Fruit fly (Drosophila melanogaster) Kc167 (cell line): ENCODE data around the gene CG13455.

ENCODE experiments used
- Myc ChIP-seq: fragments of >200 bp; optimal IDR thresholded peaks from 2 replicates; lab custom pipeline; 2017; ENCODE audit warnings: missing external identifiers
- Sin3A ChIP-seq: fragments of >200 bp; optimal IDR thresholded peaks from 2 replicates; lab custom pipeline; 2018; ENCODE audit warnings: missing external identifiers
- h ChIP-seq: fragments of >200 bp; optimal IDR thresholded peaks from 3 replicates; lab custom pipeline; 2018; ENCODE audit warnings: missing external identifiers
- insv ChIP-seq: fragments of >200 bp; optimal IDR thresholded peaks from 3 replicates; lab custom pipeline; 2018; ENCODE audit warnings: missing external identifiers
- psq ChIP-seq: fragments of >200 bp; optimal IDR thresholded peaks from 2 replicates; lab custom pipeline; 2017; ENCODE audit warnings: missing external identifiers
- ttk ChIP-seq: sonication (Bioruptor generic); optimal IDR thresholded peaks from 2 replicates; lab custom pipeline; 2017; ENCODE audit warnings: missing external identifiers

CG13455 gene

dm6 chr3L:15496274-15496673 is at the start of gene CG13455:
Gene CG13455, plus strand, starts transcription at chr3L:15496574.
- no peak for TF ChIP-seq Myc (lab: Kevin White, UChicago)
- no peak for TF ChIP-seq Sin3A (lab: Kevin White, UChicago)
- no peak for TF ChIP-seq psq
- no peak for TF ChIP-seq h
- TF ChIP-seq ttk (lab: Kevin White, UChicago): no peak
- TF ChIP-seq insv (lab: Kevin White, UChicago): no peak

DNA sequence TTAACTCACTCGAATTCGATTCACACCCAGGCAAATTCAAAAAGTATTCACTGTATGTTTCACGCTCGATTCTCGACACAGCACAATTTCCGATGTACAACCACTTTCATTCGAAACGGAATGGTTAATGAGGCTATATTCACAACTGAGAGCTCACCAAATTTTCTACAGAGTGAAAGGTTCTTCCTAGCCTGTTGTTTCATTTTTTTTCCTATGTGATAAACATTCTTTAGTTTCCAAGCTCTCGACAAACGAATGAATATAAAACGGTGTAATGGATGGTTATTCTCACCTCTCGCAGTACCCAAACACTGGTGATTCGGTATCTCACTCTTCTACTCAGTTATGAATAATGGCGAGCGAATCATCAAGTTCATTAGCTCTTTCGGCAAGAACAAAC is 22.4 kb upstream of the CG13455 start, which contains the start of gene cocoon:
TSS of gene cocoon (minus strand) at position 101 of the 400 bp plus-strand sequence.
- TF ChIP-seq h (no peak), psq (no peak), ttk (lab: Kevin White, UChicago) (no peak), insv (lab: Kevin White, UChicago) (no peak), Myc (lab: Kevin White, UChicago) (no peak)

- TF ChIP-seq Myc (lab: Kevin White, UChicago): no peak
- TF ChIP-seq psq: no peak
- TF ChIP-seq Sin3A (lab: Kevin White, UChicago): no peak
- no peak for TF ChIP-seq ttk (lab: Kevin White, UChicago)
- TF ChIP-seq insv (lab: Kevin White, UChicago): no peak
- no peak for TF ChIP-seq h
These were observed 11.1 kb upstream of the CG13455 start, which contains the start of gene Ran-like for dm6 chr3L:15485302-15485701. Gene Ran-like, minus strand, starts transcription at chr3L:15485402.

DNA sequence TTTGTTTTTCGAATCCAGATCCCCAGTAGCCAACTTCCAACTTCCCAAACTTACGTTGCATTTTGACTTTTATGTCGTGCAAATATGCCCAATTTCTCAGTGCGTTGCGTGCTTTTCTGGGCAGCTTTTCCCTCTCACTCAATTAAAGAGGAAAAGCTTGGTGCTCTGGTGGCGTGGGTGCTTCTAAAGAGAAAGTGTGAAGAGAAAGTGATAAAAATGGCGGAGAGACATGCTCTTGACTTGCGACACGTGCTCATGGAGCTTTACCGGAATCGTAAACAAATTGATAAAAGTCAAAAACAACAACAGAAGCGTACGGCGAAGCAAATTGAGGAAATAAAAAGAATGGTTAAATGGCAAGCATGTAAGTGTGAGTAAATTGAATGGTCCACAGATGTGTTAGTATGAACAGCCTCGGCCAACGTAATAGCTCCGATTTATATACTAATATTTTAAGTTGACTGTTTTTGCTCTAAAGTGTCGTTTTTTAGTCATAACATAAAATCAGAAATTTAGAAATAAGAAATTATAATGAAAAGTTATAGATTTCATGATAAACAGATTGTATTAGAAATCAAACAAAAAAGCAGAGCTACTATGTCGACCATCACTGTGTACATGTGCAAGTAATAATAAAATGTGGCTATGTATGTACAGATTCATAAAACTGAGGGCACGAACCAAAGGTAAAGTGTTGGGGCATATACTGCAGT is 2.3 kb upstream of the CG13455 start:
- TF ChIP-seq Sin3A (lab: Kevin White, UChicago) (no peak), insv (lab: Kevin White, UChicago) (no peak), psq (no peak), ttk (lab: Kevin White, UChicago) (no peak), Myc (lab: Kevin White, UChicago) (no peak)

DNA sequence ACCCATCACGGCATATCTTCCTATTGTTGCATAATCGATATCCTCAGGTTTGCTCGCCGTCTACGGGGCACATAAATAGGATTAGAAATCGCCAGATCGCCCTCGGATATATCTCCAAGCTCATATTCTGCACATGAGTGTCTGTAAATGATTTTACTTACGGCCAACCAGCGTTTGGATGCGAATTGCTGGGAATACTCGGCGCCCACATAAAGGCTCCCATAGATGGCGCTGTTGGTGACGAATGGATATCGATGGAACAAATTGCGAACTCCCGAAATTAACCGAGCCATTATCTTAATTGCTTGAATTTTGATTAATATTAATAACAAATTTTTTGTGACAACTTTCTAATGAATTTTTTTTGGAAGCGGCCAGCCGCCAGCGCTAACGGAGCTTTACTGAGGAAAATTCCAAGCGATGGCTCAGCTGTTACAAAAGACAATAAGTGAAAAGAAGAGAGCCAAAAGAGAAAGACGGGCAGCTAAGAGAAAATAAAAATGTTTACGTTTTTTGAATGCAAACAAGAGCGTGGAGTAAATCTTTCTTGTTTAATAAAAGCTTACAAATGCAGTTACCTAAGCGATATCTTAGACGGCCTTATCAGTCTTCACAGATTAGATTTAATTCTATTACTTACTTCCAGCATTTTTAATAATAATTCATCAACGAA is 1.6 kb upstream of the CG13455 start:
- TF ChIP-seq psq (no peak), h (no peak), Myc (lab: Kevin White, UChicago) (no peak), ttk (lab: Kevin White, UChicago) (no peak), insv (lab: Kevin White, UChicago) (no peak), Sin3A (lab: Kevin White, UChicago) (no peak)

DNA sequence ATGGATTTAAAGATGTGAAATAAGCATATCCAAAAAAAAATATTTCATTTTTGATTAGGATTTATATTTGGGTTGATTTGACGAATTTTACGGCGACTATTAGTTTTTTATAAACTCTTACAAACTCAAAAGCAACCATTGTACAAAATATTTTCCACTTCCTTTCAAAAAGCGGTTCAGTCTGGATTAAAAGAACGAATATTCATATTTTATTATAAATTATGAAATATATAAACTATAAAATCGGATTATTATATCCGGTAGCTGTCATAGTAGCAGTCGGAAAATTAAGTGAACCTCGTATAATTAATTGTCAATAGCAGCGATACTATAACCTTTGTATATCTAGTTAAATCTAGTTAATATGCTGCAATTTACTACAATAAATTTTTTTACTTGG is 925 bp upstream of the CG13455 start, which contains the start of gene CG12355:
TSS of gene CG12355 (minus strand) at position 101 of the 400 bp plus-strand sequence.
- no peak for TF ChIP-seq psq
- no peak for TF ChIP-seq Sin3A (lab: Kevin White, UChicago)
- TF ChIP-seq insv (lab: Kevin White, UChicago): no peak
- TF ChIP-seq ttk (lab: Kevin White, UChicago): no peak
- TF ChIP-seq Myc (lab: Kevin White, UChicago): no peak
- TF ChIP-seq h: no peak

DNA sequence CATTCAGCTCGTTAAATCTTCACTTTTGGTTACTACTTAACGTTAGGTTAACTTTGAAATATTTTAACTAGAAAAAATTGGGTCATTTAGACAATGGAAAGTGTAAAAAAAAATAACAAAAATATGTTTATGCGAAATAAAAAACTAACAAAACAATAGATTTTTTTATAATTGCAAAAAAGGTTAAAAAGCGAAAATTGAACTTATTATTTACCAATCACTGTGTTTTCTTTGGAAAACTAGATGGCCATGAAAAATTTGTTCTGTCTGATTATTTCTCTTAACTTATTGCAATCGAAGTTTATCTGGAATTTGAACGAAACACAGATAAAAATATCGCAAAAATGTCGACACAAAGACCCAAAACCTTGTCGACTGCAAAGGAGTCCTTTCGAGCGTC is 1.5 kb downstream of the CG13455 start, which contains the start of gene CG7276:
TSS of gene CG7276 (plus strand) at position 301 of the 400 bp plus-strand sequence.
- no peak for TF ChIP-seq ttk (lab: Kevin White, UChicago)

DNA sequence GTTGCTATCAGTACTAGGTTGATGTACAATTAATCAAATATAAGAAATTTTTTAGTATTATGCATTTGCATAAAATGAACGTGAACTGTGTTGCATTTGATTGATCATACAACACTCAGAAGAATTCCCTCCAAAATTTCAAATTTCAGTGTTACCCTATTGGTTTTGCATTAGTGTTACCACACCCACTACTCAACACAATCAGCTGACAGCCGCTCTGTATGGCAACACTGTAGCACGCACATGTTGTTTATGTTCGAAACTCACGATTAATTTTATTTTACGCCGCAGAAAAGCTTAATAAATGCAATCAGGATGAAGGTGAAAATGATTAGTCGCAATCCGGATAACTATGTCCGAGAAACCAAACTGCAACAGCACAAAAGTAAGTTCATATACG is 2.4 kb downstream of the CG13455 start, which contains the start of gene CG7275:
TSS of gene CG7275 (plus strand) at position 215 of the 400 bp plus-strand sequence.
- TF ChIP-seq insv (lab: Kevin White, UChicago) (no peak), ttk (lab: Kevin White, UChicago) (no peak), psq (no peak), h (no peak), Myc (lab: Kevin White, UChicago) (no peak), Sin3A (lab: Kevin White, UChicago) (no peak)

dm6 chr3L:15500813-15501645 is 4.7 kb downstream of the CG13455 start, which contains the start of gene CG7272:
Gene CG7272, plus strand, starts transcription at chr3L:15500938.
- no peak for TF ChIP-seq Sin3A (lab: Kevin White, UChicago)
- TF ChIP-seq Myc (lab: Kevin White, UChicago): no peak
- TF ChIP-seq h: no peak
- TF ChIP-seq ttk (lab: Kevin White, UChicago): no peak
- no peak for TF ChIP-seq psq
- TF ChIP-seq insv (lab: Kevin White, UChicago): no peak

- TF ChIP-seq ttk (lab: Kevin White, UChicago) (no peak), psq (no peak), insv (lab: Kevin White, UChicago) (no peak), h (no peak), Myc (lab: Kevin White, UChicago) (no peak), Sin3A (lab: Kevin White, UChicago) (no peak)
These were observed 5.2 kb downstream of the CG13455 start for dm6 chr3L:15501646-15501972.

dm6 chr3L:15502256-15502655 is 5.9 kb downstream of the CG13455 start:
- no peak for TF ChIP-seq ttk (lab: Kevin White, UChicago)
- no peak for TF ChIP-seq h
- TF ChIP-seq Myc (lab: Kevin White, UChicago): no peak
- no peak for TF ChIP-seq Sin3A (lab: Kevin White, UChicago)
- TF ChIP-seq psq: no peak
- TF ChIP-seq insv (lab: Kevin White, UChicago): no peak
